Fruit fly (Drosophila melanogaster): ENCODE results near the gene dpr5.

dpr5 gene

dm6 chr3R:11454210-11454904 lies 45.4 kb upstream of the dpr5 start (continued):
- TF ChIP-seq ey (GFP tag; optimal IDR thresholded peaks at IDR 0.05), result peak; percentile 76
- peak; percentile 31 for TF ChIP-seq sv (GFP tag; optimal IDR thresholded peaks at IDR 0.05)
- no peak for TF ChIP-seq Hr78 (GFP tag; optimal IDR thresholded peaks at IDR 0.05)
- peak; percentile 67 for TF ChIP-seq Sp1 (GFP tag; optimal IDR thresholded peaks at IDR 0.05)
- TF ChIP-seq Mio (GFP tag; optimal IDR thresholded peaks at IDR 0.05), result no peak
- peak; percentile 74 for TF ChIP-seq HLH106 (tag; optimal IDR thresholded peaks at IDR 0.05)

- TF ChIP-seq Rel (GFP tag; optimal IDR thresholded peaks at IDR 0.05) (no peak), Rel (tag; optimal IDR thresholded peaks at IDR 0.05) (peak; percentile 92), br (GFP tag; optimal IDR thresholded peaks at IDR 0.05) (no peak), Sp1 (GFP tag; optimal IDR thresholded peaks at IDR 0.05) (peak; percentile 77), fru (GFP tag; optimal IDR thresholded peaks at IDR 0.05) (no peak), h (GFP tag; optimal IDR thresholded peaks at IDR 0.05) (no peak), HLH106 (tag; optimal IDR thresholded peaks at IDR 0.05) (peak; percentile 21), dmrt93B (GFP tag; optimal IDR thresholded peaks at IDR 0.05) (peak; percentile 1)
These were observed 43.2 kb upstream of the dpr5 start for dm6 chr3R:11456539-11456938.

dm6 chr3R:11457286-11457685 lies 42.5 kb upstream of the dpr5 start:
- TF ChIP-seq Rel (GFP tag; optimal IDR thresholded peaks at IDR 0.05), result no peak
- TF ChIP-seq Rel (tag; optimal IDR thresholded peaks at IDR 0.05), result peak; percentile 81
- no peak for TF ChIP-seq Dfd (GFP tag; optimal IDR thresholded peaks at IDR 0.05)
- peak; percentile 48 for TF ChIP-seq jim (GFP tag; optimal IDR thresholded peaks at IDR 0.05)
- TF ChIP-seq N (GFP tag; optimal IDR thresholded peaks at IDR 0.05), result no peak

dm6 chr3R:11458022-11458850 lies 41.5 kb upstream of the dpr5 start:
- TF ChIP-seq rgr (GFP tag; optimal IDR thresholded peaks at IDR 0.05) (peak; percentile 33), Dif (GFP tag; optimal IDR thresholded peaks at IDR 0.05; ENCODE audit: partially characterized antibody) (peak; percentile 25), OdsH (GFP tag; optimal IDR thresholded peaks at IDR 0.05) (peak; percentile 8), h (GFP tag; optimal IDR thresholded peaks at IDR 0.05) (peak; percentile 52), Abd-B (GFP tag; optimal IDR thresholded peaks at IDR 0.05) (no peak), HLH106 (tag; optimal IDR thresholded peaks at IDR 0.05) (peak; percentile 22), foxo (GFP tag; optimal IDR thresholded peaks at IDR 0.05) (peak in 1 of 2 experiments; percentile 36), N (GFP tag; optimal IDR thresholded peaks at IDR 0.05) (no peak), Hnf4 (GFP tag; optimal IDR thresholded peaks at IDR 0.05) (peak; percentile 39), Myc (optimal IDR thresholded peaks at IDR 0.05) (no peak), ey (GFP tag; optimal IDR thresholded peaks at IDR 0.05) (peak; percentile 15), dl (GFP tag; optimal IDR thresholded peaks at IDR 0.05; ENCODE audit: insufficient read depth in 1 of 2, partially characterized antibody in 2 of 2) (peak in 1 of 2 experiments; percentile 17), fru (GFP tag; optimal IDR thresholded peaks at IDR 0.05) (peak; percentile 61), jim (GFP tag; optimal IDR thresholded peaks at IDR 0.05) (no peak)

dm6 chr3R:11458851-11459175 lies 41.0 kb upstream of the dpr5 start:
- TF ChIP-seq h (GFP tag; optimal IDR thresholded peaks at IDR 0.05) (no peak), Rel (GFP tag; optimal IDR thresholded peaks at IDR 0.05) (no peak), Rel (tag; optimal IDR thresholded peaks at IDR 0.05) (peak; percentile 43), Jra (GFP tag; optimal IDR thresholded peaks at IDR 0.05) (no peak), pan (optimal IDR thresholded peaks at IDR 0.05) (no peak), Vsx2 (GFP tag; optimal IDR thresholded peaks at IDR 0.05; ENCODE audit: partially characterized antibody) (no peak), dl (GFP tag; optimal IDR thresholded peaks at IDR 0.05; ENCODE audit: insufficient read depth in 1 of 2, partially characterized antibody in 2 of 2) (no peak)

dm6 chr3R:11460502-11461358 lies 39.1 kb upstream of the dpr5 start, which contains the start of gene PGRP-LB:
TSS of gene PGRP-LB (minus strand) at chr3R:11460552.
- TF ChIP-seq Vsx2 (GFP tag; optimal IDR thresholded peaks at IDR 0.05; ENCODE audit: partially characterized antibody) (no peak), foxo (GFP tag; optimal IDR thresholded peaks at IDR 0.05) (peak in 1 of 2 experiments; percentile 40), dl (GFP tag; optimal IDR thresholded peaks at IDR 0.05; ENCODE audit: insufficient read depth in 1 of 2, partially characterized antibody in 2 of 2) (no peak), h (GFP tag; optimal IDR thresholded peaks at IDR 0.05) (peak; percentile 91), sage (GFP tag; optimal IDR thresholded peaks at IDR 0.05) (no peak), pan (optimal IDR thresholded peaks at IDR 0.05) (no peak), N (GFP tag; optimal IDR thresholded peaks at IDR 0.05) (no peak), brk (GFP tag; optimal IDR thresholded peaks at IDR 0.05) (no peak), psq (GFP tag; optimal IDR thresholded peaks at IDR 0.05) (no peak), ey (GFP tag; optimal IDR thresholded peaks at IDR 0.05) (peak; percentile 30), Mio (GFP tag; optimal IDR thresholded peaks at IDR 0.05) (no peak), OdsH (GFP tag; optimal IDR thresholded peaks at IDR 0.05) (peak; percentile 25), Dif (GFP tag; optimal IDR thresholded peaks at IDR 0.05; ENCODE audit: partially characterized antibody) (no peak), tai (GFP tag; optimal IDR thresholded peaks at IDR 0.05) (no peak), lola (GFP tag; optimal IDR thresholded peaks at IDR 0.05) (no peak), rgr (GFP tag; optimal IDR thresholded peaks at IDR 0.05) (peak; percentile 38), Hr83 (GFP tag; optimal IDR thresholded peaks at IDR 0.05; ENCODE audit: poor library complexity, severe bottlenecking) (no peak), Hr78 (GFP tag; optimal IDR thresholded peaks at IDR 0.05) (no peak), dmrt93B (GFP tag; optimal IDR thresholded peaks at IDR 0.05) (no peak), dsf (GFP tag; optimal IDR thresholded peaks at IDR 0.05; ENCODE audit: borderline replicate concordance) (no peak), HLH106 (tag; optimal IDR thresholded peaks at IDR 0.05) (peak; percentile 29)

Data from whole organism, wandering third instar larva.